Worm (Caenorhabditis elegans): ENCODE data around the gene srab-24.

DNA sequence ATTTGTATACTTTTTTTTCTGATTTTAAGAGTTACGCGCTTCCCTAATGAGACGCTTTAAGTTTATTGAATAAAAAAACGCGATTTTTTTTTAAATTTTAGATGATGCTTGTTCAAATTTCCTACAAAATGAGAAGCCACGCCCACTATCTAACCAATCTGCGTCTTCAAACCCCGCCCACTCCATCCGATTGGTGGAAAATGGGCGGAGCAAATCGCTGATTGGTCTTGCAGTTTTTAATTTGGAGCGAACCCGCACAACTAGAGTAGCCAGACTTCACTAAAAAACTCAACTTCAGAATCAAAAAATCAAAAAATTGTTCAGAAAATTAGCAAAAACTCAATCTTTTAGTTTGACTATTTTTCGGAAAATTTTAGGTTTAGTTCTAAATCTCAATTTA lies 566 bp downstream of the srab-24 start:
- no peak for TF ChIP-seq ceh-82 (tag; optimal IDR thresholded peaks at IDR 0.05)
- no peak for TF ChIP-seq mdl-1 (tag; optimal IDR thresholded peaks at IDR 0.05)
- no peak for TF ChIP-seq snpc-4 (tag; optimal IDR thresholded peaks at IDR 0.05)
- TF ChIP-seq lin-11 (tag; optimal IDR thresholded peaks at IDR 0.05) = no peak
- TF ChIP-seq ztf-4 (tag; optimal IDR thresholded peaks at IDR 0.05) = no peak
- no peak for TF ChIP-seq nhr-77 (tag; optimal IDR thresholded peaks at IDR 0.05)
- no peak for TF ChIP-seq lsy-2 (tag; optimal IDR thresholded peaks at IDR 0.05)
- no peak for TF ChIP-seq ama-1 (optimal IDR thresholded peaks at IDR 0.05)
- TF ChIP-seq gmeb-1 (tag; optimal IDR thresholded peaks at IDR 0.05) = no peak
- no peak for TF ChIP-seq ztf-11 (tag; optimal IDR thresholded peaks at IDR 0.05)
- TF ChIP-seq lin-39 (tag; optimal IDR thresholded peaks at IDR 0.05) = no peak
- TF ChIP-seq unc-62 (GFP tag; optimal IDR thresholded peaks at IDR 0.05) = no peak
